Worm (Caenorhabditis elegans) whole organism, young adult: ENCODE measurements around the gene cyp-33C3.

Source experiments
- F37B4.10 ChIP-seq: fragments of 200-800 bp; sonication (Bioruptor generic); IDR thresholded peaks from 2 replicates; pipeline ENCODE4 v1.3.6; 2022; ENCODE audit warnings: missing genetic modification characterization, missing compliant biosample characterization
- F55B11.4 ChIP-seq: sonication (generic microtip); optimal IDR thresholded peaks from 2 replicates; lab custom pipeline; 2016; ENCODE audit warnings: missing compliant biosample characterization, missing genetic modification characterization, borderline replicate concordance; ENCODE audit not compliant: insufficient read depth
- ccch-3 ChIP-seq: fragments of 200-800 bp; sonication (Bioruptor generic); optimal IDR thresholded peaks from 2 replicates; lab custom pipeline; 2018; ENCODE audit warnings: mild to moderate bottlenecking, missing genetic modification characterization, missing compliant biosample characterization
- cebp-1 ChIP-seq, 2 experiments: fragments of 200-800 bp in 1 of 2; sonication (Bioruptor generic) in 1 of 2; sonication (generic microtip) in 1 of 2; IDR thresholded peaks in 1 of 2; optimal IDR thresholded peaks in 1 of 2; 2 replicates each; pipeline versions ENCODE4 v1.3.6 to Lab custom; 2017 to 2022; ENCODE audit warnings: missing compliant biosample characterization in 2 of 2, missing genetic modification characterization in 2 of 2, mild to moderate bottlenecking in 1 of 2, missing genetic modification reagents in 1 of 2, moderate library complexity in 1 of 2
- ceh-79 ChIP-seq: sonication (generic microtip); optimal IDR thresholded peaks from 2 replicates; lab custom pipeline; 2017; ENCODE audit warnings: mild to moderate bottlenecking, missing genetic modification characterization, missing compliant biosample characterization
- nhr-90 ChIP-seq: sonication (generic microtip); optimal IDR thresholded peaks from 2 replicates; lab custom pipeline; 2016; ENCODE audit warnings: missing genotype, mild to moderate bottlenecking, missing genetic modification characterization, missing compliant biosample characterization

ce11 chrV:2244751-2245150 lies 2.2 kb downstream of the cyp-33C3 start, which contains the start of gene cyp-33C5:
- TF ChIP-seq cebp-1 (GFP tag; IDR thresholded peaks at IDR 0.05; lab: Robert Waterston, UW) (no peak), cebp-1 (tag; optimal IDR thresholded peaks at IDR 0.05; lab: Kevin White, UChicago) (no peak), nhr-90 (no peak), F37B4.10 (GFP tag; lab: Robert Waterston, UW) (no peak), ceh-79 (tag; lab: Kevin White, UChicago) (no peak), ccch-3 (GFP tag; lab: Kevin White, UChicago) (no peak), F55B11.4 (no peak)
